Worm (Caenorhabditis elegans) whole organism, L1 larva: ENCODE results near the gene K11H3.2.

Experiments
- C04F5.9 ChIP-seq: sonication (generic microtip); optimal IDR thresholded peaks from 2 replicates; lab custom pipeline; 2016; ENCODE audit warnings: missing genetic modification characterization, missing compliant biosample characterization
- C16A3.4 ChIP-seq: fragments of 150-350 bp; optimal IDR thresholded peaks from 2 replicates; lab custom pipeline; 2014; ENCODE audit warnings: missing biosample characterization, missing genetic modification characterization
- alr-1 ChIP-seq: fragments of 200-800 bp; sonication (Bioruptor generic); optimal IDR thresholded peaks from 2 replicates; lab custom pipeline; 2018; ENCODE audit warnings: borderline replicate concordance, mild to moderate bottlenecking, missing genetic modification characterization, missing compliant biosample characterization
- ceh-82 ChIP-seq, 3 experiments: fragments of 150-350 bp in 1 of 3; sonication (generic microtip) in 2 of 3; optimal IDR thresholded peaks; 2 replicates each; lab custom pipeline; 2014 to 2017; ENCODE audit warnings: missing biosample characterization in 3 of 3, missing genetic modification characterization in 3 of 3
- ceh-88 ChIP-seq: fragments of 200-800 bp; sonication (Bioruptor generic); IDR thresholded peaks from 2 replicates; pipeline ENCODE4 v1.3.6; 2022; ENCODE audit warnings: missing genetic modification characterization, missing compliant biosample characterization
- ceh-90 ChIP-seq: sonication (generic microtip); optimal IDR thresholded peaks from 2 replicates; lab custom pipeline; 2016; ENCODE audit warnings: missing genetic modification characterization, missing compliant biosample characterization
- dsc-1 ChIP-seq: sonication (generic microtip); optimal IDR thresholded peaks from 2 replicates; lab custom pipeline; 2016; ENCODE audit warnings: mild to moderate bottlenecking, missing genetic modification characterization, missing compliant biosample characterization
- egl-27 ChIP-seq, 2 experiments: fragments of 150-350 bp in 1 of 2; sonication (generic microtip); optimal IDR thresholded peaks; 3 replicates each; lab custom pipeline; 2017 to 2018; ENCODE audit warnings: missing biosample characterization in 2 of 2, missing genetic modification characterization in 2 of 2, missing genetic modification reagents in 2 of 2
- fkh-10 ChIP-seq: sonication (generic microtip); optimal IDR thresholded peaks from 2 replicates; lab custom pipeline; 2017; ENCODE audit warnings: missing biosample characterization, missing genetic modification reagents, missing genetic modification characterization
- fkh-8 ChIP-seq: sonication (generic microtip); optimal IDR thresholded peaks from 2 replicates; lab custom pipeline; 2016; ENCODE audit warnings: mild to moderate bottlenecking, missing genetic modification characterization, missing compliant biosample characterization
- fos-1 ChIP-seq: fragments of 150-350 bp; optimal IDR thresholded peaks from 2 replicates; lab custom pipeline; 2014; ENCODE audit warnings: missing biosample characterization, missing genetic modification characterization
- hpl-2 ChIP-seq: fragments of 150-350 bp; optimal IDR thresholded peaks from 2 replicates; lab custom pipeline; 2014; ENCODE audit warnings: missing biosample characterization, missing genetic modification reagents, missing genetic modification characterization
- irx-1 ChIP-seq: sonication (generic microtip); optimal IDR thresholded peaks from 2 replicates; lab custom pipeline; 2016; ENCODE audit warnings: missing genetic modification characterization, missing compliant biosample characterization
- isw-1 ChIP-seq: fragments of 200-800 bp; sonication (Bioruptor generic); IDR thresholded peaks from 2 replicates; pipeline ENCODE4 v1.3.6; 2022; ENCODE audit warnings: missing genetic modification characterization, missing compliant biosample characterization
- lin-15B ChIP-seq: fragments of 150-350 bp; sonication (generic microtip); optimal IDR thresholded peaks from 3 replicates; lab custom pipeline; 2014; ENCODE audit warnings: missing biosample characterization, missing genetic modification characterization
- lin-35 ChIP-seq, 2 experiments: fragments of 150-350 bp; optimal IDR thresholded peaks; 2 replicates each; lab custom pipeline; 2014; ENCODE audit warnings: missing biosample characterization in 2 of 2, missing genetic modification characterization in 2 of 2, missing genetic modification reagents in 2 of 2
- mdl-1 ChIP-seq, 2 experiments: fragments of 150-350 bp; optimal IDR thresholded peaks; 2 replicates each; lab custom pipeline; 2014 to 2017; ENCODE audit warnings: missing biosample characterization in 2 of 2, missing genetic modification characterization in 2 of 2, inconsistent platforms in 1 of 2
- mep-1 ChIP-seq: fragments of 150-350 bp; optimal IDR thresholded peaks from 2 replicates; lab custom pipeline; 2014; ENCODE audit warnings: missing biosample characterization, missing genetic modification characterization
- nhr-11 ChIP-seq: fragments of 150-350 bp; optimal IDR thresholded peaks from 2 replicates; lab custom pipeline; 2014; ENCODE audit warnings: missing biosample characterization, missing genetic modification characterization
- nhr-12 ChIP-seq: sonication (generic microtip); optimal IDR thresholded peaks from 2 replicates; lab custom pipeline; 2017; ENCODE audit warnings: missing biosample characterization, missing genetic modification characterization
- nhr-19 ChIP-seq: fragments of 200-800 bp; sonication (Bioruptor generic); conservative IDR thresholded peaks from 2 replicates; pipeline ENCODE4 v1.3.6; 2022; ENCODE audit warnings: missing genetic modification characterization, missing compliant biosample characterization
- nhr-20 ChIP-seq: sonication (generic microtip); optimal IDR thresholded peaks from 2 replicates; lab custom pipeline; 2016; ENCODE audit warnings: mild to moderate bottlenecking, missing genetic modification characterization, missing compliant biosample characterization
- nhr-84 ChIP-seq: sonication (generic microtip); optimal IDR thresholded peaks from 2 replicates; lab custom pipeline; 2017; ENCODE audit warnings: missing biosample characterization, missing genetic modification characterization
- nhr-85 ChIP-seq: sonication (generic microtip); peaks from one replicate; lab custom pipeline; 2016; ENCODE audit warnings: missing genetic modification characterization, inconsistent platforms, missing compliant biosample characterization
- skn-1 ChIP-seq: fragments of 150-350 bp; optimal IDR thresholded peaks from 2 replicates; lab custom pipeline; 2014; ENCODE audit warnings: missing biosample characterization, missing genetic modification characterization
- snpc-4 ChIP-seq: fragments of 150-350 bp; optimal IDR thresholded peaks from 2 replicates; lab custom pipeline; 2014; ENCODE audit warnings: missing biosample characterization, missing genetic modification characterization
- snu-23 ChIP-seq: sonication (generic microtip); optimal IDR thresholded peaks from 2 replicates; lab custom pipeline; 2016; ENCODE audit warnings: missing genetic modification characterization, missing compliant biosample characterization
- sox-4 ChIP-seq: sonication (generic microtip); optimal IDR thresholded peaks from 2 replicates; lab custom pipeline; 2016; ENCODE audit warnings: missing genetic modification characterization, missing compliant biosample characterization
- tlp-1 ChIP-seq: fragments of 150-350 bp; optimal IDR thresholded peaks from 2 replicates; lab custom pipeline; 2014; ENCODE audit warnings: missing biosample characterization, missing genetic modification characterization
- unc-130 ChIP-seq: fragments of 150-350 bp; optimal IDR thresholded peaks from 2 replicates; lab custom pipeline; 2017; ENCODE audit warnings: missing biosample characterization, missing genetic modification characterization, inconsistent platforms
- unc-98 ChIP-seq: fragments of 200-800 bp; sonication (Bioruptor generic); IDR thresholded peaks from 2 replicates; pipeline ENCODE4 v1.3.6; 2022; ENCODE audit warnings: missing genetic modification characterization, missing compliant biosample characterization
- vab-15 ChIP-seq: sonication (generic microtip); optimal IDR thresholded peaks from 2 replicates; lab custom pipeline; 2017; ENCODE audit warnings: missing genotype, mild to moderate bottlenecking, missing genetic modification characterization, missing compliant biosample characterization
- zip-4 ChIP-seq: fragments of 200-800 bp; sonication (Bioruptor generic); optimal IDR thresholded peaks from 2 replicates; lab custom pipeline; 2018; ENCODE audit warnings: mild to moderate bottlenecking, missing genetic modification characterization, moderate library complexity, missing compliant biosample characterization

Gene K11H3.2

DNA sequence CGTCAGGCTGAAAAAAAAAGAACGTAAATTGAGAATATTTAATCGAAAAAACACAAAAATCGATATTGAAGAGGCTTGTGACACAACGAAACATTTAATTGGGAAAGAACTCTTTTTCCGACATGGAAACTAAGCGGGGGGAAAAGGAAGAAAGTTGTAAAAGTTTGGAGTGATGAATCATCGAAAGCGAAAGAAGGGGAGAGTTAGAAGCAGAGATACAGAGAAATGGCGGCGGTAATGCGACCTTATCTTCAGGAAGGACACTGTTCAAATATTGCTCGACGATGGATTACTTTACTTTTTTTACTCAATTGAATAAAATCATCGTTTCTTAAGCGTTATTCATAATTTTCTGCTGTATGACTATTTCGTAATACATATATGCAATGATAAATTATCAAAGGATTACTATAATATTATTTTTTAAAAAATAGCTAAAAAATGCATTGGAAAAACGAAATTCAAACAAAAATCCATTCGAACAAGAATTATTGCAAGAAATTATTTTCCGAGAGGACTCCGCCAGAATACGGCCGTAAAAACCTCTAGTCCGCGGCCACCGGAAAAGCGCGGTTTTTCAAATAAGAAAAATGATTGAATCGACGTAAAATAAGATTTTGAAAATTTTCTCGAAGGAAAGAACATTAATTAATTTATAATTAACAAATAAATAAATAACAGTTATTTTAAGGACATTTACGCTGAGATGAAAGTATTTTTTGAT, 21.7 kb downstream of the K11H3.2 start, which contains the start of gene dhhc-4 (continued):
- peak; percentile 97 for TF ChIP-seq ceh-90 (tag; lab: Kevin White, UChicago)
- TF ChIP-seq tlp-1, result no peak
- TF ChIP-seq, all 84 proteins: peak for 53

DNA sequence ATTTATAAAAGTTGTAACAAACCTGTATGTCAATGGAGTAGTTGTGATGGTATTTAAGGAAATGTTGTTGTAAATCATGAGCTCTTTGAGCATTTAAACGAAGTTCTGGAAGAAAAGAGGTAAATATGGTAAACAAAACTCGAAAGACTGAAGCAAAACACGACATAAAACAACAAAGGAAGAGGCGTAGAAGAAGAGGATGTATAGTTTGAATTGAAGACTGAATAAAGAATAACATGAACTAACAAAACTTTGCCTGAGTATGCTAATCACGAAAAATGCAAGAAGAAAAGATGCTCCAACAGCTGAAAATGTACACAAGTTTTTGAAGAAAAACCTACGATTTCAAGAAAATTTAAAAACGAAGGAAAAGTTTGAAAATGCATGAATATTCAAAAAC, 24.8 kb downstream of the K11H3.2 start, which contains the start of gene ZK757.1:
TSS of gene ZK757.1 (minus strand) at position 101 of the 400 bp plus-strand sequence.
- no peak for TF ChIP-seq lin-15B
- TF ChIP-seq snpc-4 (tag; lab: Kevin White, UChicago), result no peak
- no peak for TF ChIP-seq alr-1
- no peak for TF ChIP-seq nhr-19
- no peak for TF ChIP-seq fkh-8 (tag; lab: Kevin White, UChicago)
- no peak for TF ChIP-seq nhr-20 (tag; lab: Kevin White, UChicago)
- TF ChIP-seq nhr-84, result no peak
- no peak for TF ChIP-seq mep-1 (tag; lab: Kevin White, UChicago)
- no peak for TF ChIP-seq isw-1 (GFP tag; lab: Robert Waterston, UW)
- no peak for TF ChIP-seq C04F5.9 (tag; lab: Kevin White, UChicago)
- no peak for TF ChIP-seq nhr-11 (tag; lab: Kevin White, UChicago)
- TF ChIP-seq ceh-88 (GFP tag; lab: Robert Waterston, UW), result no peak
- no peak for TF ChIP-seq nhr-85 (tag; lab: Kevin White, UChicago)
- no peak for TF ChIP-seq unc-98
- TF ChIP-seq irx-1 (tag; lab: Kevin White, UChicago), result no peak
- TF ChIP-seq fkh-10 (GFP tag; lab: Kevin White, UChicago), result no peak
- TF ChIP-seq sox-4 (tag; lab: Kevin White, UChicago), result no peak

DNA sequence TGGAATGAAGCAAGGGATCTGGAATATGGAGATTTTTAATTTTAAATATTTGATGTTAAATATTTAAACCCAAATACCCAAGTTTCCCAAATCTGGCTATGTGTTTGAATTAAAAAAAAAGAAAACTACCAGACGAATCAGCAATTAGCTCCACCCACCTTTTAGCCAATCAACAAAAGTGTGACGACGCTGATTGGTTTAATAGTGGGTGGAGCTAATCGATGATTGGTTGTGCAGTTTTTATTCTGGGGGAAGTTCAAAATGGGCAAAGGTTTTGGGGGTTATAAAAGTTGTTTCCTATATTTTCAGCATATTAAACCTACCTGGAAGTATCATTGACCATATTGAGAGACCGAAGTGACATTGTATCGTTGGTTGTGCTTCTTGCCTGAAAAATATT, 28.3 kb downstream of the K11H3.2 start:
- TF ChIP-seq ceh-88 (GFP tag; lab: Robert Waterston, UW), result no peak
- no peak for TF ChIP-seq lin-35 (GFP tag; optimal IDR thresholded peaks at IDR 0.05; lab: Kevin White, UChicago)

DNA sequence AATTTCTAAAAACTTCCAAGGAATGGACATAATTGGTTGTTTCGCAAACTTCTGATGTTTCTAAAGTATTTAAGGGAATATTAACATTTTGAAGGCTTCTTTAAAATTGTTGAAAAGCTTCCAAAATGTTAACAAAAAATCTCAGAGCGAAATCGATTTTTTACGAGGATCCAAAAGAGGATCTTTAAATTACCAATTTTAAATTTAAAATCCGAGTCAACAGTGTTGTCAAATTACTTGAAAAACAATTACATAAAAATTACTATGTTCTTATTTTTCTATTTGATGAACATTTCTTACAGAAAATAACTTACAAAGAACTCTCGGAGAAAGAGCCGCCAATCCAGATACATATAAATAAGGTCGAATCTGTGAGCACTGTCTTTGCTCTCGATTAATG, 30.8 kb downstream of the K11H3.2 start, which contains the start of gene ZK757.10:
TSS of gene ZK757.10 (plus strand) at position 301 of the 400 bp plus-strand sequence.
- no peak for TF ChIP-seq vab-15
- no peak for TF ChIP-seq nhr-12 (tag; lab: Kevin White, UChicago)

DNA sequence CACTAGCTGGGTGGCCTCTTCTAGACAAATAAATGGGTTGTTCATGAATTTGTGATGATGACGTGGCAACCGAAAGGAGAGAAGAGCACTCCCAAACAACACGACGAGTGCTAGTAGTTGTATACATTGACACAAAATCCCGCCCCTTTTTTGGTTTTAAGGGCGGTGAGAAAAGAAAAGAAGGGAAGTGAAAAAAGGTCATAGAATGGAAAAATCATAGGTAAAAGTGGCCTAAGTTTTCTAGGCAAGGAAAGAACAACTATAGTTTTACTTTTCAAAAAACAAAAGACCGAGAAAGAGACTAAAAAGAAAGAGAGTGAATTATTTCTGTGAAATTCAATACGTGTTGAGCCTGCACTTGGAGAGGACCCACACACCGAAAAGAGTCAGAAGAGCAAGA, 32.6 kb downstream of the K11H3.2 start, which contains the start of gene ZK757.2:
TSS of gene ZK757.2 (minus strand) at position 101 of the 400 bp plus-strand sequence.
- TF ChIP-seq fos-1 (no peak), dsc-1 (tag; lab: Kevin White, UChicago) (no peak), unc-98 (no peak), snu-23 (GFP tag; lab: Kevin White, UChicago) (no peak), C16A3.4 (tag; lab: Kevin White, UChicago) (no peak), sox-4 (tag; lab: Kevin White, UChicago) (no peak), ceh-90 (tag; lab: Kevin White, UChicago) (no peak), unc-130 (tag; lab: Kevin White, UChicago) (no peak), egl-27 (tag; optimal IDR thresholded peaks at IDR 0.05; lab: Kevin White, UChicago) (no peak), ceh-82 (tag; optimal IDR thresholded peaks at IDR 0.05; lab: Kevin White, UChicago) (no peak), ceh-88 (GFP tag; lab: Robert Waterston, UW) (no peak), skn-1 (tag; lab: Kevin White, UChicago) (no peak), lin-15B (no peak), vab-15 (no peak), zip-4 (GFP tag; lab: Kevin White, UChicago) (no peak), mdl-1 (tag; optimal IDR thresholded peaks at IDR 0.05; lab: Kevin White, UChicago) (no peak), alr-1 (no peak), hpl-2 (no peak)
- TF ChIP-seq, all 84 proteins: peak for 0
